Fruit fly (Drosophila melanogaster) whole organism, adult: ENCODE measurements around the gene tin.

Experiments used
- CG11617 ChIP-seq: fragments of 200-800 bp; sonication (Bioruptor generic); optimal IDR thresholded peaks from 2 replicates; lab custom pipeline; 2017; ENCODE audit warnings: mild to moderate bottlenecking, missing biosample characterization, missing genetic modification reagents, missing genetic modification characterization
- CG1620 ChIP-seq: fragments of 200-800 bp; sonication (Bioruptor generic); optimal IDR thresholded peaks from 2 replicates; lab custom pipeline; 2016; ENCODE audit warnings: missing biosample characterization, missing genetic modification characterization
- CG33017 ChIP-seq: fragments of 200-800 bp; sonication (Bioruptor generic); optimal IDR thresholded peaks from 2 replicates; lab custom pipeline; 2018; ENCODE audit warnings: missing biosample characterization, mild to moderate bottlenecking, missing genetic modification characterization, moderate library complexity
- CG5204 ChIP-seq: fragments of 200-800 bp; sonication (Bioruptor generic); optimal IDR thresholded peaks from 2 replicates; lab custom pipeline; 2016; ENCODE audit warnings: missing biosample characterization, missing genetic modification characterization
- CG7045 ChIP-seq: fragments of 200-800 bp; sonication (Bioruptor generic); optimal IDR thresholded peaks from 2 replicates; lab custom pipeline; 2017; ENCODE audit warnings: missing biosample characterization, mild to moderate bottlenecking, missing genetic modification characterization
- CG7101 ChIP-seq: fragments of 200-800 bp; sonication (Bioruptor generic); optimal IDR thresholded peaks from 2 replicates; lab custom pipeline; 2018; ENCODE audit warnings: missing biosample characterization, mild to moderate bottlenecking, missing genetic modification characterization, moderate library complexity
- Clk ChIP-seq: fragments of 200-800 bp; sonication (Bioruptor generic); optimal IDR thresholded peaks from 2 replicates; lab custom pipeline; 2017; ENCODE audit warnings: missing biosample characterization, missing genetic modification characterization
- Hr96 ChIP-seq: fragments of 200-800 bp; sonication (Bioruptor generic); optimal IDR thresholded peaks from 2 replicates; lab custom pipeline; 2016; ENCODE audit warnings: missing biosample characterization, missing genetic modification characterization
- bab1 ChIP-seq: fragments of 200-800 bp; sonication (Bioruptor generic); optimal IDR thresholded peaks from 3 replicates; lab custom pipeline; 2019; ENCODE audit warnings: missing biosample characterization, mild to moderate bottlenecking, missing genetic modification characterization, moderate library complexity
- cnc ChIP-seq, 2 experiments: fragments of >200 bp; optimal IDR thresholded peaks; 2 replicates each; lab custom pipeline; 2017
- kay ChIP-seq: fragments of 200-800 bp; sonication (Bioruptor generic); peaks from one replicate; lab custom pipeline; 2016; ENCODE audit warnings: missing biosample characterization, missing genetic modification characterization, borderline replicate concordance
- pad ChIP-seq: fragments of 200-800 bp; sonication (Bioruptor generic); optimal IDR thresholded peaks from 3 replicates; lab custom pipeline; 2017; ENCODE audit warnings: missing biosample characterization, missing genetic modification characterization, mild to moderate bottlenecking, moderate library complexity, missing genetic modification reagents
- tj ChIP-seq: fragments of 200-800 bp; sonication (Bioruptor generic); optimal IDR thresholded peaks from 3 replicates; lab custom pipeline; 2017; ENCODE audit warnings: missing biosample characterization, mild to moderate bottlenecking, missing genetic modification characterization, moderate library complexity

DNA sequence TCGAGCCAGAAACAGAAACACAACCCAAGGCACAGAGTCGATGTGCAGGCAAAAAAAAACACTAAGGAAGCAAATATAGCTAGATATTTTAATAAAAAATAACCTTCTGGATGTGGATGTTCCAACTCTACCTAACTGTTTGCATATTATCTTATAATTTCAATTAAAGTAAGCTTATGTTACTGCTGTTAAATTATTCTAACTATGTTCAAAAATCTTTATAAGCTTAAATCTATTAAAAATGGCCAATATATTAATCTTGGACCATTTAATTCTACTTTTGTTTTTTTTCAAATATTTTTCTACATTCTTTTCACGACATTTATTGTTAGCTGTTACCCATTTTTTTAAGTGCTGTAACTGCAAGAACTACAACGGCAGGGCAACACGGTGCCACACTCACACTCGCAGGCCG is 39.8 kb upstream of the tin start:
- TF ChIP-seq CG7101 (tag; lab: Kevin White, UChicago) (no peak), CG33017 (tag; lab: Kevin White, UChicago) (no peak), pad (GFP tag; lab: Kevin White, UChicago) (no peak), cnc (optimal IDR thresholded peaks at IDR 0.05; lab: Kevin White, UChicago) (no peak), CG11617 (GFP tag; lab: Kevin White, UChicago) (no peak), CG1620 (GFP tag; lab: Kevin White, UChicago) (no peak), Hr96 (no peak), bab1 (GFP tag; lab: Kevin White, UChicago) (no peak), CG7045 (GFP tag; lab: Kevin White, UChicago) (no peak), Clk (GFP tag; lab: Kevin White, UChicago) (no peak), tj (GFP tag; lab: Kevin White, UChicago) (no peak), CG5204 (GFP tag; lab: Kevin White, UChicago) (no peak), kay (GFP tag; lab: Kevin White, UChicago) (no peak)
